Worm (Caenorhabditis elegans) whole organism, L4/young adult: ENCODE data around the gene dgn-1.

Experiments
- W03F9.2 ChIP-seq: fragments of 150-350 bp; optimal IDR thresholded peaks from 2 replicates; lab custom pipeline; 2014; ENCODE audit warnings: missing biosample characterization, missing genetic modification characterization
- him-1 ChIP-seq: sonication (generic microtip); optimal IDR thresholded peaks from 2 replicates; lab custom pipeline; 2016; ENCODE audit warnings: missing genotype, missing genetic modification reagents, missing genetic modification characterization, missing compliant biosample characterization

DNA sequence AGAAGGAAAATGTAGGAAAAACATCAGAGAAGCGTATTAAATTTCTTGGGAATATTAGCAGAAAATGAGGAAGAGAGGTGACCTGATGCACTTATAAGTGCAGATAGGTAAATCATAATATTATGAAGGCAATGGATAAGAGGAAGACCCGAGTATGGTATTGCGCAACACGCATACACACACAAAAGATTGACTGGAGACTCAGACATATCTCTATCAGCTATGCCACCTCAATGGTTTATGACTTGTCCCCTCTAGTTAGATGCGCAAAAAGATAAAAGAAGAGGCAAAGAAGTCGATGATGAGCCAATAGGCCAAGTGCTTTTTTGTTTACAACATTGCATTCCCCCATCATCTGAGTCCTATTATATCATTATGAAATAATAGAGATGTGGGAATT lies 3.3 kb upstream of the dgn-1 start:
- no peak for TF ChIP-seq W03F9.2 (tag; lab: Kevin White, UChicago)
- TF ChIP-seq him-1 (tag; lab: Kevin White, UChicago) = no peak
